Worm (Caenorhabditis elegans): ENCODE measurements around the gene acs-5.

Gene acs-5

ce11 chrIII:13542458-13542857, 876 bp downstream of the acs-5 start:
- TF ChIP-seq ztf-7 (tag; optimal IDR thresholded peaks at IDR 0.05), result no peak
- TF ChIP-seq attf-4 (tag; optimal IDR thresholded peaks at IDR 0.05), result no peak
- TF ChIP-seq F44E2.7 (GFP tag; IDR thresholded peaks at IDR 0.05), result no peak
- TF ChIP-seq dmd-8 (GFP tag; IDR thresholded peaks at IDR 0.05), result no peak
- no peak for TF ChIP-seq aha-1 (tag)
- TF ChIP-seq snpc-1.2 (GFP tag; IDR thresholded peaks at IDR 0.05), result no peak
- no peak for TF ChIP-seq Y75B8A.6 (GFP tag; IDR thresholded peaks at IDR 0.05)
- peak; percentile 17 for TF ChIP-seq hlh-30 (tag; optimal IDR thresholded peaks at IDR 0.05; ENCODE audit: insufficient read depth)
- TF ChIP-seq vab-7 (GFP tag; IDR thresholded peaks at IDR 0.05), result no peak
- TF ChIP-seq Y48G9A.11 (GFP tag; IDR thresholded peaks at IDR 0.05), result no peak
- TF ChIP-seq daf-8 (GFP tag; IDR thresholded peaks at IDR 0.05), result no peak
- TF ChIP-seq lin-13 (GFP tag; optimal IDR thresholded peaks at IDR 0.05), result peak; percentile 33
- TF ChIP-seq lin-15B (tag; optimal IDR thresholded peaks at IDR 0.05), result no peak
- peak; percentile 21 for TF ChIP-seq nhr-77 (tag; optimal IDR thresholded peaks at IDR 0.05)
- TF ChIP-seq nhr-41 (GFP tag; IDR thresholded peaks at IDR 0.05), result no peak
- TF ChIP-seq zfp-2 (tag; optimal IDR thresholded peaks at IDR 0.05), result no peak
- TF ChIP-seq mep-1 (tag; optimal IDR thresholded peaks at IDR 0.05), result peak; percentile 26
- TF ChIP-seq jun-1 (tag; optimal IDR thresholded peaks at IDR 0.05), result no peak
- no peak for TF ChIP-seq F49E8.2 (tag; optimal IDR thresholded peaks at IDR 0.05; ENCODE audit: borderline replicate concordance)
- no peak for TF ChIP-seq spr-3 (GFP tag; optimal IDR thresholded peaks at IDR 0.05)
- TF ChIP-seq nhr-102 (tag; optimal IDR thresholded peaks at IDR 0.05), result no peak
- TF ChIP-seq mxl-3 (GFP tag; optimal IDR thresholded peaks at IDR 0.05), result peak; percentile 46
- TF ChIP-seq nhr-237 (tag; optimal IDR thresholded peaks at IDR 0.05), result no peak
- TF ChIP-seq ZK546.5 (tag; optimal IDR thresholded peaks at IDR 0.05), result no peak
- peak; percentile 70 for TF ChIP-seq hlh-11 (tag; optimal IDR thresholded peaks at IDR 0.05)
- TF ChIP-seq dpl-1 (GFP tag; optimal IDR thresholded peaks at IDR 0.05), result no peak
- peak; percentile 24 for TF ChIP-seq dve-1 (tag; optimal IDR thresholded peaks at IDR 0.05; ENCODE audit: insufficient read depth)
- TF ChIP-seq lin-38 (GFP tag; IDR thresholded peaks at IDR 0.05), result peak; percentile 21; the same call in 1 of the 2 replicates
- peak; percentile 46 for TF ChIP-seq pqm-1 (tag; optimal IDR thresholded peaks at IDR 0.05)
- no peak for TF ChIP-seq ama-1 (optimal IDR thresholded peaks at IDR 0.05)
- TF ChIP-seq nhr-10 (tag; optimal IDR thresholded peaks at IDR 0.05), result peak; percentile 49
- TF ChIP-seq dmd-6 (GFP tag; IDR thresholded peaks at IDR 0.05), result peak; percentile 62
- TF ChIP-seq hif-1 (tag; optimal IDR thresholded peaks at IDR 0.05), result no peak
- no peak for TF ChIP-seq mdt-29 (GFP tag; IDR thresholded peaks at IDR 0.05)
- no peak for TF ChIP-seq D1046.2 (GFP tag; IDR thresholded peaks at IDR 0.05)
- no peak for TF ChIP-seq ZK337.2 (GFP tag; IDR thresholded peaks at IDR 0.05)
- TF ChIP-seq skn-1 (tag; optimal IDR thresholded peaks at IDR 0.05), result no peak
- no peak for TF ChIP-seq arid-1 (GFP tag; conservative IDR thresholded peaks at IDR 0.05)
- TF ChIP-seq unc-62 (GFP tag; optimal IDR thresholded peaks at IDR 0.05 in 1 of 2), result peak in 1 of 2 experiments; percentile 82
- no peak for TF ChIP-seq unc-62 (tag; optimal IDR thresholded peaks at IDR 0.05)
- no peak for TF ChIP-seq nhr-25 (tag; optimal IDR thresholded peaks at IDR 0.05; ENCODE audit: borderline replicate concordance, insufficient read depth)
- TF ChIP-seq Y5F2A.4 (GFP tag; optimal IDR thresholded peaks at IDR 0.05), result no peak
- no peak for TF ChIP-seq zip-11 (GFP tag; IDR thresholded peaks at IDR 0.05)
- TF ChIP-seq nhr-28 (tag; optimal IDR thresholded peaks at IDR 0.05), result peak; percentile 79
- TF ChIP-seq egl-27 (tag; optimal IDR thresholded peaks at IDR 0.05), result no peak
- TF ChIP-seq gei-8 (GFP tag; optimal IDR thresholded peaks at IDR 0.05), result no peak
- peak in 1 of 2 experiments; percentile 5 for TF ChIP-seq mdl-1 (tag; optimal IDR thresholded peaks at IDR 0.05)
- no peak for TF ChIP-seq nhr-111 (GFP tag; optimal IDR thresholded peaks at IDR 0.05)
- no peak for TF ChIP-seq daf-16 (GFP tag; optimal IDR thresholded peaks at IDR 0.05)
- peak; percentile 32 for TF ChIP-seq daf-16 (tag; optimal IDR thresholded peaks at IDR 0.05)
- no peak for TF ChIP-seq egl-43 (GFP tag; IDR thresholded peaks at IDR 0.05)
- no peak for TF ChIP-seq F26F4.8 (GFP tag; conservative IDR thresholded peaks at IDR 0.05)
- TF ChIP-seq fos-1 (tag; optimal IDR thresholded peaks at IDR 0.05), result no peak

Data from whole organism, L4 larva.